Fruit fly (Drosophila melanogaster) whole organism, embryonic: Measurements from ENCODE around the gene zld.

Source experiments
- Abd-B ChIP-seq: fragments of 200-800 bp; sonication (Bioruptor generic); optimal IDR thresholded peaks from 2 replicates; lab custom pipeline; 2018; ENCODE audit warnings: missing biosample characterization, mild to moderate bottlenecking, missing genetic modification characterization, moderate library complexity
- C15 ChIP-seq: fragments of 200-800 bp; sonication (Bioruptor generic); IDR thresholded peaks from 3 replicates; pipeline ENCODE4 v1.3.6; 2022; ENCODE audit warnings: missing biosample characterization, missing genetic modification characterization
- CG10654 ChIP-seq: fragments of 200-800 bp; sonication (Bioruptor generic); optimal IDR thresholded peaks from 2 replicates; lab custom pipeline; 2016; ENCODE audit warnings: missing biosample characterization, missing genetic modification characterization
- CG10959 ChIP-seq: fragments of 200-800 bp; sonication (Bioruptor generic); IDR thresholded peaks from 2 replicates; pipeline ENCODE4 v1.3.6; 2022; ENCODE audit warnings: missing biosample characterization, missing genetic modification characterization
- CG11723 ChIP-seq: fragments of 200-800 bp; sonication (Bioruptor generic); optimal IDR thresholded peaks from 2 replicates; lab custom pipeline; 2017; ENCODE audit warnings: missing biosample characterization, mild to moderate bottlenecking, missing genetic modification characterization
- CG13775 ChIP-seq: fragments of 200-800 bp; sonication (Bioruptor generic); optimal IDR thresholded peaks from 3 replicates; lab custom pipeline; 2017; ENCODE audit warnings: missing biosample characterization, mild to moderate bottlenecking, missing genetic modification characterization
- CG14014 ChIP-seq: fragments of 200-800 bp; sonication (Bioruptor generic); IDR thresholded peaks from 2 replicates; pipeline ENCODE4 v1.3.6; 2022; ENCODE audit warnings: missing biosample characterization, missing genetic modification characterization
- CG14441 ChIP-seq: fragments of 200-800 bp; sonication (Bioruptor generic); IDR thresholded peaks from 2 replicates; pipeline ENCODE4 v1.3.6; 2022; ENCODE audit warnings: missing biosample characterization, missing genetic modification characterization
- CG15514 ChIP-seq: fragments of 200-800 bp; sonication (Bioruptor generic); optimal IDR thresholded peaks from 3 replicates; lab custom pipeline; 2017; ENCODE audit warnings: missing biosample characterization, missing genetic modification characterization, mild to moderate bottlenecking, moderate library complexity, missing genetic modification reagents
- CG1602 ChIP-seq: fragments of 200-800 bp; sonication (Bioruptor generic); optimal IDR thresholded peaks from 3 replicates; lab custom pipeline; 2016; ENCODE audit warnings: missing biosample characterization, missing genetic modification characterization
- CG16813 ChIP-seq: fragments of 200-800 bp; sonication (Bioruptor generic); IDR thresholded peaks from 3 replicates; pipeline ENCODE4 v1.3.6; 2022; ENCODE audit warnings: missing biosample characterization, missing genetic modification characterization; ENCODE audit not compliant: partially characterized antibody
- CG16863 ChIP-seq: fragments of 200-800 bp; sonication (Bioruptor generic); optimal IDR thresholded peaks from 3 replicates; lab custom pipeline; 2016; ENCODE audit warnings: missing biosample characterization, missing genetic modification characterization
- CG18011 ChIP-seq: fragments of 200-800 bp; sonication (Bioruptor generic); optimal IDR thresholded peaks from 2 replicates; lab custom pipeline; 2017; ENCODE audit warnings: missing biosample characterization, missing genetic modification characterization, mild to moderate bottlenecking, moderate library complexity, missing genotype
- CG18599 ChIP-seq: fragments of 200-800 bp; sonication (Bioruptor generic); optimal IDR thresholded peaks from 3 replicates; lab custom pipeline; 2017; ENCODE audit warnings: missing biosample characterization, missing genetic modification characterization, mild to moderate bottlenecking, moderate library complexity, missing genetic modification reagents
- CG18619 ChIP-seq: fragments of 200-800 bp; sonication (Bioruptor generic); optimal IDR thresholded peaks from 3 replicates; lab custom pipeline; 2017; ENCODE audit warnings: missing biosample characterization, mild to moderate bottlenecking, missing genetic modification characterization
- CG2889 ChIP-seq: fragments of 200-800 bp; sonication (Bioruptor generic); IDR thresholded peaks from 3 replicates; pipeline ENCODE4 v1.3.6; 2022; ENCODE audit warnings: missing biosample characterization, missing genetic modification characterization
- CG3163 ChIP-seq: fragments of 200-800 bp; sonication (Bioruptor generic); optimal IDR thresholded peaks from 3 replicates; lab custom pipeline; 2016; ENCODE audit warnings: missing biosample characterization, missing genetic modification characterization
- CG43689 ChIP-seq: fragments of 200-800 bp; sonication (Bioruptor generic); IDR thresholded peaks from 2 replicates; pipeline ENCODE4 v1.3.6; 2022; ENCODE audit warnings: missing biosample characterization, missing genetic modification characterization
- CG4617 ChIP-seq: fragments of 200-800 bp; sonication (Bioruptor generic); optimal IDR thresholded peaks from 3 replicates; lab custom pipeline; 2016; ENCODE audit warnings: missing biosample characterization, missing genetic modification characterization, borderline replicate concordance
- CG4707 ChIP-seq: fragments of 200-800 bp; sonication (Bioruptor generic); optimal IDR thresholded peaks from 2 replicates; lab custom pipeline; 2018; ENCODE audit warnings: missing biosample characterization, mild to moderate bottlenecking, missing genetic modification characterization, moderate library complexity
- CG6791 ChIP-seq: fragments of 200-800 bp; sonication (Bioruptor generic); IDR thresholded peaks from 3 replicates; pipeline ENCODE4 v1.3.6; 2022; ENCODE audit warnings: missing biosample characterization, missing genetic modification characterization; ENCODE audit not compliant: partially characterized antibody
- CG6854 ChIP-seq: fragments of 200-800 bp; sonication (Bioruptor generic); optimal IDR thresholded peaks from 3 replicates; lab custom pipeline; 2017; ENCODE audit warnings: missing biosample characterization, mild to moderate bottlenecking, missing genetic modification characterization
- CG7556 ChIP-seq: fragments of 200-800 bp; sonication (Bioruptor generic); optimal IDR thresholded peaks from 2 replicates; lab custom pipeline; 2017; ENCODE audit warnings: missing biosample characterization, mild to moderate bottlenecking, missing genetic modification characterization
- CG8290 ChIP-seq, 3 experiments: fragments of 200-800 bp; sonication (Bioruptor generic); optimal IDR thresholded peaks; 2 replicates each; lab custom pipeline; 2016 to 2019; ENCODE audit warnings: missing biosample characterization in 3 of 3, missing genetic modification characterization in 3 of 3, mild to moderate bottlenecking in 2 of 3, moderate library complexity in 1 of 3
- CG9797 ChIP-seq: fragments of 200-800 bp; sonication (Bioruptor generic); optimal IDR thresholded peaks from 3 replicates; lab custom pipeline; 2018; ENCODE audit warnings: missing biosample characterization, mild to moderate bottlenecking, missing genetic modification characterization
- CG9876 ChIP-seq: fragments of 200-800 bp; sonication (Bioruptor generic); optimal IDR thresholded peaks from 2 replicates; lab custom pipeline; 2016; ENCODE audit warnings: missing biosample characterization, missing genetic modification characterization
- E2f2 ChIP-seq: fragments of 200-800 bp; sonication (Bioruptor generic); IDR thresholded peaks from 2 replicates; pipeline ENCODE4 v1.3.6; 2022; ENCODE audit warnings: missing biosample characterization, missing genetic modification characterization
- Hr51 ChIP-seq, 2 experiments: fragments of 200-800 bp; sonication (Bioruptor generic); optimal IDR thresholded peaks; 2 replicates in 1 of 2; 3 replicates in 1 of 2; lab custom pipeline; 2016 to 2018; ENCODE audit warnings: missing biosample characterization in 2 of 2, missing genetic modification characterization in 2 of 2, mild to moderate bottlenecking in 1 of 2, moderate library complexity in 1 of 2
- Hsf ChIP-seq: fragments of 200-800 bp; sonication (Bioruptor generic); optimal IDR thresholded peaks from 3 replicates; lab custom pipeline; 2016; ENCODE audit warnings: missing biosample characterization, missing genetic modification characterization
- Lpt ChIP-seq: fragments of >200 bp; optimal IDR thresholded peaks from 2 replicates; lab custom pipeline; 2018; ENCODE audit warnings: missing biosample characterization, missing genetic modification characterization
- chm ChIP-seq: fragments of 200-800 bp; sonication (Bioruptor generic); IDR thresholded peaks from 2 replicates; pipeline ENCODE4 v1.3.6; 2022; ENCODE audit warnings: missing biosample characterization, missing genetic modification characterization
- croc ChIP-seq: fragments of 200-800 bp; sonication (Bioruptor generic); conservative IDR thresholded peaks from 3 replicates; pipeline ENCODE4 v1.3.6; 2022; ENCODE audit warnings: missing biosample characterization, missing genetic modification characterization
- crp ChIP-seq, 2 experiments: fragments of 200-800 bp; sonication (Bioruptor generic); optimal IDR thresholded peaks; 2 replicates in 1 of 2; 3 replicates in 1 of 2; lab custom pipeline; 2017; ENCODE audit warnings: missing biosample characterization in 2 of 2, missing genetic modification characterization in 2 of 2, mild to moderate bottlenecking in 1 of 2, moderate library complexity in 1 of 2
- dan ChIP-seq: fragments of 200-800 bp; sonication (Bioruptor generic); IDR thresholded peaks from 2 replicates; pipeline ENCODE4 v1.3.6; 2022; ENCODE audit warnings: missing biosample characterization, missing genetic modification characterization
- ewg ChIP-seq: fragments of 200-800 bp; sonication (Bioruptor generic); optimal IDR thresholded peaks from 3 replicates; lab custom pipeline; 2017; ENCODE audit warnings: mild to moderate bottlenecking, missing biosample characterization, missing genetic modification reagents, missing genetic modification characterization
- fru ChIP-seq: fragments of >200 bp; optimal IDR thresholded peaks from 2 replicates; lab custom pipeline; 2017
- ftz-f1 ChIP-seq: fragments of 200-800 bp; sonication (Bioruptor generic); optimal IDR thresholded peaks from 2 replicates; lab custom pipeline; 2016; ENCODE audit warnings: missing biosample characterization, missing genetic modification characterization
- hkb ChIP-seq, 2 experiments: fragments of 200-800 bp in 1 of 2; fragments of >200 bp in 1 of 2; sonication (Bioruptor generic) in 1 of 2; IDR thresholded peaks in 1 of 2; optimal IDR thresholded peaks in 1 of 2; 2 replicates each; pipeline versions ENCODE4 v1.3.6 to Lab custom; 2017 to 2022; ENCODE audit warnings: missing biosample characterization in 1 of 2, missing genetic modification characterization in 1 of 2
- ken ChIP-seq: fragments of 200-800 bp; sonication (Bioruptor generic); IDR thresholded peaks from 3 replicates; pipeline ENCODE4 v1.3.6; 2022; ENCODE audit warnings: missing biosample characterization, missing genetic modification characterization
- nerfin-1 ChIP-seq: fragments of 200-800 bp; sonication (Bioruptor generic); optimal IDR thresholded peaks from 3 replicates; lab custom pipeline; 2019; ENCODE audit warnings: missing biosample characterization, mild to moderate bottlenecking, missing genetic modification characterization, moderate library complexity
- oc ChIP-seq: fragments of 200-800 bp; sonication (Bioruptor generic); optimal IDR thresholded peaks from 2 replicates; lab custom pipeline; 2018; ENCODE audit warnings: missing biosample characterization, mild to moderate bottlenecking, missing genetic modification characterization, moderate library complexity
- sc ChIP-seq, 3 experiments: fragments of >200 bp in 2 of 3; fragments of 200-800 bp in 1 of 3; sonication (Bioruptor generic) in 1 of 3; optimal IDR thresholded peaks; 2 replicates in 2 of 3; 3 replicates in 1 of 3; lab custom pipeline; 2017; ENCODE audit warnings: mild to moderate bottlenecking in 1 of 3, missing biosample characterization in 1 of 3, missing genetic modification characterization in 1 of 3, missing genetic modification reagents in 1 of 3
- schlank ChIP-seq: fragments of 200-800 bp; sonication (Bioruptor generic); optimal IDR thresholded peaks from 2 replicates; lab custom pipeline; 2018; ENCODE audit warnings: missing biosample characterization, mild to moderate bottlenecking, missing genetic modification characterization
- sens-2 ChIP-seq: fragments of 200-800 bp; sonication (Bioruptor generic); IDR thresholded peaks from 2 replicates; pipeline ENCODE4 v1.3.6; 2022; ENCODE audit warnings: missing biosample characterization, missing genetic modification characterization
- seq ChIP-seq: fragments of 200-800 bp; sonication (Bioruptor generic); IDR thresholded peaks from 2 replicates; pipeline ENCODE4 v1.3.6; 2022; ENCODE audit warnings: missing biosample characterization, missing genetic modification characterization
- sqz ChIP-seq: fragments of 200-800 bp; sonication (Bioruptor generic); optimal IDR thresholded peaks from 3 replicates; lab custom pipeline; 2018; ENCODE audit warnings: missing biosample characterization, mild to moderate bottlenecking, missing genetic modification characterization
- stc ChIP-seq: fragments of 200-800 bp; sonication (Bioruptor generic); IDR thresholded peaks from 2 replicates; pipeline ENCODE4 v1.3.6; 2022; ENCODE audit warnings: missing biosample characterization, missing genetic modification characterization
- tio ChIP-seq: fragments of 200-800 bp; sonication (Bioruptor generic); optimal IDR thresholded peaks from 2 replicates; lab custom pipeline; 2017; ENCODE audit warnings: missing biosample characterization, missing genetic modification characterization, inconsistent platforms
- wor ChIP-seq: fragments of 200-800 bp; sonication (Bioruptor generic); IDR thresholded peaks from 2 replicates; pipeline ENCODE4 v1.3.6; 2022; ENCODE audit warnings: missing biosample characterization, missing genetic modification characterization

zld gene

dm6 chrX:19744003-19744488, 39.3 kb downstream of the zld start, which contains the start of the genes CG18809, COX6B, CG33932 and Rpp20 (continued):
- TF ChIP-seq CG7556 (GFP tag; lab: Kevin White, UChicago) (peak; percentile 3), sc (optimal IDR thresholded peaks at IDR 0.05; lab: Kevin White, UChicago) (no peak), sc (GFP tag; optimal IDR thresholded peaks at IDR 0.05; lab: Kevin White, UChicago) (no peak), stc (no peak), sens-2 (GFP tag; lab: Robert Waterston, UW) (peak; percentile 18; the same call in 1 of the 2 replicates), CG16863 (GFP tag; lab: Kevin White, UChicago) (peak; percentile 32), CG8290 (GFP tag; optimal IDR thresholded peaks at IDR 0.05; lab: Kevin White, UChicago) (peak; percentile 66), CG8290 (tag; optimal IDR thresholded peaks at IDR 0.05; lab: Kevin White, UChicago) (peak in 1 of 2 experiments; percentile 95), crp (GFP tag; optimal IDR thresholded peaks at IDR 0.05; lab: Kevin White, UChicago) (peak in 1 of 2 experiments; percentile 51), CG10654 (GFP tag; lab: Kevin White, UChicago) (peak; percentile 56), CG11723 (peak; percentile 48), CG14014 (GFP tag; lab: Robert Waterston, UW) (peak; percentile 56), CG3163 (GFP tag; lab: Kevin White, UChicago) (peak; percentile 68), nerfin-1 (tag; lab: Kevin White, UChicago) (peak; percentile 65), Abd-B (GFP tag; lab: Kevin White, UChicago) (no peak), croc (GFP tag; lab: Robert Waterston, UW) (peak; percentile 25; the same call in 1 of the 3 replicates), Hsf (GFP tag; lab: Kevin White, UChicago) (peak; percentile 73), sqz (GFP tag; lab: Kevin White, UChicago) (no peak), oc (tag; lab: Kevin White, UChicago) (no peak), CG1602 (GFP tag; lab: Kevin White, UChicago) (peak; percentile 40), hkb (optimal IDR thresholded peaks at IDR 0.05; lab: Kevin White, UChicago) (no peak), hkb (GFP tag; IDR thresholded peaks at IDR 0.05; lab: Robert Waterston, UW) (peak; percentile 63), CG18619 (GFP tag; lab: Kevin White, UChicago) (peak; percentile 70), E2f2 (peak; percentile 60), CG13775 (peak; percentile 59), CG14441 (GFP tag; lab: Robert Waterston, UW) (peak; percentile 26; the same call in 1 of the 2 replicates), CG18011 (GFP tag; lab: Kevin White, UChicago) (peak; percentile 17), wor (GFP tag; lab: Robert Waterston, UW) (no peak), fru (lab: Kevin White, UChicago) (no peak), CG18599 (GFP tag; lab: Kevin White, UChicago) (peak; percentile 74), seq (no peak), ewg (GFP tag; lab: Kevin White, UChicago) (peak; percentile 79), CG9797 (peak; percentile 53), CG6854 (GFP tag; lab: Kevin White, UChicago) (no peak), C15 (GFP tag; lab: Robert Waterston, UW) (no peak), ken (peak; percentile 86), CG4617 (GFP tag; lab: Kevin White, UChicago) (peak; percentile 93), CG10959 (GFP tag; lab: Robert Waterston, UW) (no peak), ftz-f1 (GFP tag; lab: Kevin White, UChicago) (peak; percentile 73), CG43689 (GFP tag; lab: Robert Waterston, UW) (no peak), schlank (tag; lab: Kevin White, UChicago) (peak; percentile 51), CG2889 (GFP tag; lab: Robert Waterston, UW) (no peak), CG16813 (GFP tag; lab: Robert Waterston, UW) (peak; percentile 97), Lpt (GFP tag; lab: Kevin White, UChicago) (no peak), Hr51 (GFP tag; optimal IDR thresholded peaks at IDR 0.05; lab: Kevin White, UChicago) (peak; percentile 1 to 65), CG15514 (peak; percentile 89), dan (GFP tag; lab: Robert Waterston, UW) (no peak), tio (no peak), CG4707 (GFP tag; lab: Kevin White, UChicago) (no peak), CG9876 (GFP tag; lab: Kevin White, UChicago) (peak; percentile 75), CG6791 (GFP tag; lab: Robert Waterston, UW) (peak; percentile 97), chm (GFP tag; lab: Robert Waterston, UW) (peak; percentile 72)
